Fruit fly (Drosophila melanogaster): ENCODE measurements around the gene CG5162.

CG5162 gene

dm6 chrX:17215004-17215403 is at the start of gene CG5162:
Gene CG5162 (plus strand): TSS chrX:17215304.
- TF ChIP-seq zen (tag; optimal IDR thresholded peaks at IDR 0.05) (no peak), Gug (GFP tag; IDR thresholded peaks at IDR 0.05) (no peak), ara (GFP tag; IDR thresholded peaks at IDR 0.05) (no peak), Jarid2 (GFP tag; optimal IDR thresholded peaks at IDR 0.05) (no peak), Sry-δ (GFP tag; optimal IDR thresholded peaks at IDR 0.05) (no peak), ATbp (GFP tag; optimal IDR thresholded peaks at IDR 0.05) (no peak), NC2β (GFP tag; optimal IDR thresholded peaks at IDR 0.05) (no peak), Opbp (GFP tag; IDR thresholded peaks at IDR 0.05; ENCODE audit: partially characterized antibody) (no peak), CG1792 (GFP tag; optimal IDR thresholded peaks at IDR 0.05) (no peak), CG1603 (tag; optimal IDR thresholded peaks at IDR 0.05) (no peak), CG4730 (GFP tag; IDR thresholded peaks at IDR 0.05) (no peak), nerfin-1 (tag; optimal IDR thresholded peaks at IDR 0.05) (no peak), CG9817 (tag; optimal IDR thresholded peaks at IDR 0.05) (no peak), CG6813 (GFP tag; optimal IDR thresholded peaks at IDR 0.05) (no peak), rib (GFP tag; IDR thresholded peaks at IDR 0.05) (no peak), BtbVII (GFP tag; optimal IDR thresholded peaks at IDR 0.05) (no peak), CG6683 (GFP tag; optimal IDR thresholded peaks at IDR 0.05) (no peak), wek (GFP tag; optimal IDR thresholded peaks at IDR 0.05) (no peak)

- TF ChIP-seq dm (GFP tag; optimal IDR thresholded peaks at IDR 0.05) (no peak), bbx (GFP tag; IDR thresholded peaks at IDR 0.05; ENCODE audit: partially characterized antibody) (peak; percentile 50; the same call in 1 of the 2 replicates), B-H2 (GFP tag; optimal IDR thresholded peaks at IDR 0.05) (no peak), CG16813 (GFP tag; IDR thresholded peaks at IDR 0.05; ENCODE audit: partially characterized antibody) (peak; percentile 29; the same call in 1 of the 3 replicates), HLH4C (GFP tag; IDR thresholded peaks at IDR 0.05; ENCODE audit: partially characterized antibody) (peak; percentile 65), h (optimal IDR thresholded peaks at IDR 0.05) (no peak), Scr (GFP tag; IDR thresholded peaks at IDR 0.05; ENCODE audit: partially characterized antibody) (0 out of 2 replicates have a peak, but pooled peaks have one; percentile 15), B-H1 (GFP tag; IDR thresholded peaks at IDR 0.05) (no peak), vnd (GFP tag; IDR thresholded peaks at IDR 0.05; ENCODE audit: partially characterized antibody) (0 out of 3 replicates have a peak, but pooled peaks have one; percentile 17), nerfin-2 (GFP tag; IDR thresholded peaks at IDR 0.05; ENCODE audit: partially characterized antibody) (peak; percentile 37; the same call in 1 of the 2 replicates), ato (GFP tag; IDR thresholded peaks at IDR 0.05; ENCODE audit: partially characterized antibody) (0 out of 2 replicates have a peak, but pooled peaks have one; percentile 10), CG14860 (GFP tag; IDR thresholded peaks at IDR 0.05; ENCODE audit: partially characterized antibody) (peak; percentile 54; the same call in 2 of the 3 replicates), tna (GFP tag; IDR thresholded peaks at IDR 0.05; ENCODE audit: partially characterized antibody) (peak; percentile 51; the same call in 1 of the 2 replicates)
Observed at dm6 chrX:17167304-17167703, 47.8 kb upstream of the CG5162 start.

dm6 chrX:17170484-17170944 is 44.6 kb upstream of the CG5162 start:
- TF ChIP-seq Lim3 (GFP tag; IDR thresholded peaks at IDR 0.05) (no peak), CG13424 (tag; optimal IDR thresholded peaks at IDR 0.05) (peak; percentile 55), Med (GFP tag) (peak; percentile 38), nmo (GFP tag; optimal IDR thresholded peaks at IDR 0.05) (peak; percentile 25), lmd (GFP tag; IDR thresholded peaks at IDR 0.05) (peak; percentile 62; the same call in 1 of the 2 replicates), CG12219 (GFP tag; optimal IDR thresholded peaks at IDR 0.05) (no peak), slbo (GFP tag; IDR thresholded peaks at IDR 0.05) (peak; percentile 74), CG32532 (GFP tag; IDR thresholded peaks at IDR 0.05) (peak; percentile 77), unpg (GFP tag; optimal IDR thresholded peaks at IDR 0.05) (peak; percentile 57), E2f1 (GFP tag; IDR thresholded peaks at IDR 0.05) (0 out of 2 replicates have a peak, but pooled peaks have one; percentile 32), CG18599 (GFP tag; optimal IDR thresholded peaks at IDR 0.05) (peak; percentile 73), CG31365 (tag; optimal IDR thresholded peaks at IDR 0.05) (no peak), CG7987 (GFP tag; optimal IDR thresholded peaks at IDR 0.05) (no peak), wdn (GFP tag; IDR thresholded peaks at IDR 0.05) (0 out of 2 replicates have a peak, but pooled peaks have one; percentile 36), chn (GFP tag; optimal IDR thresholded peaks at IDR 0.05) (no peak), scrt (GFP tag; optimal IDR thresholded peaks at IDR 0.05) (peak; percentile 20), CG9727 (GFP tag; optimal IDR thresholded peaks at IDR 0.05) (peak; percentile 43)
